Fruit fly (Drosophila melanogaster): ENCODE measurements around the gene CG33687.

dm6 chr3L:16214533-16215207, 17.0 kb downstream of the CG33687 start:
- TF ChIP-seq Abd-B (GFP tag; optimal IDR thresholded peaks at IDR 0.05) (no peak), Mio (GFP tag; optimal IDR thresholded peaks at IDR 0.05) (no peak), Hr78 (GFP tag; optimal IDR thresholded peaks at IDR 0.05) (no peak), psq (GFP tag; optimal IDR thresholded peaks at IDR 0.05) (no peak), OdsH (GFP tag; optimal IDR thresholded peaks at IDR 0.05) (no peak), dmrt93B (GFP tag; optimal IDR thresholded peaks at IDR 0.05) (no peak), CrebA (GFP tag; optimal IDR thresholded peaks at IDR 0.05; ENCODE audit: borderline replicate concordance) (no peak), h (GFP tag; optimal IDR thresholded peaks at IDR 0.05) (no peak), Hnf4 (GFP tag; optimal IDR thresholded peaks at IDR 0.05) (no peak)
